Comparison of ENCODE assay signal across 2 fruit fly cellular contexts in genomic region chr2L:8776163-8776562, dm6.
TF ChIP-seq lines count a peak whose summit lies in the region.

LManV (minus strand) TSS chr2L:8776263.

TF ChIP-seq in whole organism, adult, 20 proteins besides CTCF, POLR2A, EP300 and RAD21:
- peak; percentile 31 for TF ChIP-seq cic (GFP tag; optimal IDR thresholded peaks at IDR 0.05; lab: Kevin White, UChicago)
- no peak for TF ChIP-seq bab1 (GFP tag; optimal IDR thresholded peaks at IDR 0.05; lab: Kevin White, UChicago)
TF ChIP-seq in whole organism, adult: peak in this region for 1.

TF ChIP-seq in whole organism, prepupa, 60 proteins besides CTCF, POLR2A, EP300 and RAD21:
- TF ChIP-seq Sox15 (GFP tag; optimal IDR thresholded peaks at IDR 0.05; lab: Kevin White, UChicago) (no peak), svp (GFP tag; lab: Kevin White, UChicago) (peak; percentile 14), fkh (GFP tag; optimal IDR thresholded peaks at IDR 0.05; lab: Kevin White, UChicago) (no peak), net (GFP tag; optimal IDR thresholded peaks at IDR 0.05; lab: Kevin White, UChicago) (no peak), CG9139 (GFP tag; optimal IDR thresholded peaks at IDR 0.05; lab: Kevin White, UChicago) (no peak), vri (GFP tag; optimal IDR thresholded peaks at IDR 0.05; lab: Kevin White, UChicago) (peak; percentile 14), Blimp-1 (GFP tag; optimal IDR thresholded peaks at IDR 0.05; lab: Kevin White, UChicago) (no peak), CG15336 (GFP tag; IDR thresholded peaks at IDR 0.05; lab: Robert Waterston, UW) (no peak)
TF ChIP-seq in whole organism, prepupa: peak in this region for 2.
